Fruit fly (Drosophila melanogaster) Kc167 (cell line): ENCODE data around the gene Mer.

ENCODE experiments used
- Myc ChIP-seq: fragments of >200 bp; optimal IDR thresholded peaks from 2 replicates; lab custom pipeline; 2017; ENCODE audit warnings: missing external identifiers
- Sin3A ChIP-seq: fragments of >200 bp; optimal IDR thresholded peaks from 2 replicates; lab custom pipeline; 2018; ENCODE audit warnings: missing external identifiers
- h ChIP-seq: fragments of >200 bp; optimal IDR thresholded peaks from 3 replicates; lab custom pipeline; 2018; ENCODE audit warnings: missing external identifiers
- insv ChIP-seq: fragments of >200 bp; optimal IDR thresholded peaks from 3 replicates; lab custom pipeline; 2018; ENCODE audit warnings: missing external identifiers
- psq ChIP-seq: fragments of >200 bp; optimal IDR thresholded peaks from 2 replicates; lab custom pipeline; 2017; ENCODE audit warnings: missing external identifiers
- ttk ChIP-seq: sonication (Bioruptor generic); optimal IDR thresholded peaks from 2 replicates; lab custom pipeline; 2017; ENCODE audit warnings: missing external identifiers

The Mer gene

DNA sequence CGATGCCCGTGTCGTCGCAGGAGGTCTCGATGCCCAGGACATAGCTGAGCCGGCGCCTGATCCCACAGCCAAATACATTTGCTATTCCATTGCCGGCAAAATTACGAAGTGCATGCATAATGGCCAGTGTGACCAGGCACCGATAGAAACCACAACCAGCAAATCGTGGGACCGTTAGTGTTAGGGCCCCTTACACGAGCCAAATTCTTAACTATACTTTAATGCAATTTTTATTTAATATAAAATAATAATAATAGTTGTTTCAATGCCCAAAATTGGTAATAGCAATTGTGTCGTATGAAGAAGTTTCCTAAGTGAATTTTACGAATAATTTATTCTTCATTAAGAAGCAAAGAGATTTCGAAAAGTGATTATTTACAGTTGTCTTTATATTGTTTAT, 8.3 kb upstream of the Mer start, which contains the start of gene Tcs4:
Gene Tcs4, minus strand, starts transcription at position 145 of the 400 bp plus-strand sequence.
- TF ChIP-seq Myc (lab: Kevin White, UChicago): no peak
- no peak for TF ChIP-seq h
- TF ChIP-seq Sin3A: no peak
- TF ChIP-seq ttk (lab: Kevin White, UChicago): no peak
- no peak for TF ChIP-seq insv (lab: Kevin White, UChicago)
- no peak for TF ChIP-seq psq (lab: Kevin White, UChicago)

DNA sequence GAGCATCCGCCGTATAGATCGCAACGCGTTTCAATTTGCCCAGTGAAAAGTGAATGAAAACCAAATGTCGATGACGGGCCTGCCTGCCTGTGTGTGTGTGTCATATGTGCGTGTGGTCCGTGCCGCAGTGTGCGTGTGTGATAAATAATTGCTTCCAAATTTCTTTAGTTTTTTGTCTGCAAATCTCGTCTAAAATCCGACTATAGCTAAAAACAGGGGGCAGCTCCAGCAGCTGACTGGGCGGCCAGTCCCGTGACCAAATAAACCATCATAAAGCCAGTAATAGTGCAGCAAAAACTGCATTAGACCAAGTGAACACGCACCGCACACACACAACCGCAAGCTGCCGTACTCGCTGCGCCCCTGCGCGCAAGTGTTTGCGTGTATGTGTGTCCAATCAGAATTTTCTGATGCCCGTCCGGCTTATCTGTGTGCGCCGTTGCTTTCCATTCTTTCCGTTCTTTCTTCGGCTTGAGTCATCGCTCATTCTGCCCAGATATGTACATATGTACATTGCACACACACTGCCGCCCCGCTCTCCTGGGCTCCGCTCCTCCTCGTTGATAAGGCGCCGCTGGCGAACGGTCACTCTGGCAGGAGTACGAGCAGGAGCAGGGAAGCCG, 4.1 kb upstream of the Mer start:
- no peak for TF ChIP-seq Sin3A
- no peak for TF ChIP-seq Myc (lab: Kevin White, UChicago)
- no peak for TF ChIP-seq ttk (lab: Kevin White, UChicago)
- no peak for TF ChIP-seq insv (lab: Kevin White, UChicago)

DNA sequence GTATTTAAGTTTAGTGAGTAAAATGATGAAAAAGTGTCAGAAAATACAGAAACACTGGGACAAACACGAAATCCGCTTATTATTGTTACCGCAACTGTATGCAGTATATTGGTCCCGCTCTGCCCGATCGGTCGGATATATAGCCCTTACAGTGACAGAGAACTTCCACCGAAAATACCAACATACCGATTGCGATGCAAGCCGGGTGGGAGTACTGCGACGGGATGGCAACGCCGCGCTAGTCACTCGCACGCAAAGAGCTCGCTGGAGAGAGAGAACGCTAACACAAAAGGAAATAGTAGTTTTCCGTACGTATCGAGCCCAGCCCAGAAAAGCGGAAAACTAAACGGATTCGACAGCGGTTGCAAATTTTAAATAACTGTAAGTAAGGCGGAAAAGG, 3.5 kb upstream of the Mer start, which contains the start of gene Cdc42:
Gene Cdc42, plus strand, starts transcription at position 247 of the 400 bp plus-strand sequence.
- TF ChIP-seq Sin3A (no peak), insv (lab: Kevin White, UChicago) (no peak), psq (lab: Kevin White, UChicago) (no peak), Myc (lab: Kevin White, UChicago) (no peak)

DNA sequence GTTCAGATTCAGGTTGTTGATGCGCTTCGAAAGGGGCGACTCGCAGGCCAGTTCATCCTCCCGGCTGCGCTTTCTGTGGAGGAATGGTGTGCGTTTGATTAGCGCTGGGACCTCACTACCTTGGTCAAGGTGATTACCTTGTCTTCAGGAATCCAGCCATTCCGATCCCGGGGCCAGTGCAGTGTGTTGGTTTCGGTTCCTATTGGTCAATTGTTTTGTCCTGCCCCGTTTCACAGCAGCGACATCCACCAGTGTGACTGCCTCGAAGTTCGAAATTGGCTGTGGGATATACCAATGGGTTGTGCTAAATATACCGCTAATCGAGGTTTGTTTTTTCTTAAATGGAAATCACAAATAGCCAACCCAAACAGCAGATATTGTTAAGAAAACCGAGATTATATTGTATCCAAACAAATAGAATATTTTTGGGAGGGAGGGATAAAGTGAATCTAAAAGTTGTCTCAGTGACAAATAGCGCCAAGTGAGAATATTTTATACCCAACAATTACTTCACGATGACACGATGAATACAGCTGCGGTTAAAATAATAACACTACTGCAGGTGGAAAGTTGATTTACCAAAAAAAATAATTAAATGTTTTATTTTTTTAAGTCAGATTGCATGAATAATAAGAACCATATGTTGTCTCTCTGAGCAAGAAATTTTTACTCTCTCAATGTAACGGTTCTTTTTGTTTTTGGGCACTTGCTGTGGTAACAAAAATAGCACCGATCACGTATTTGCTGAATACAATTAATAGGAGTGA, 1.7 kb upstream of the Mer start, which contains the start of gene CG14229:
Gene CG14229, minus strand, starts transcription at position 459 of the 767 bp plus-strand sequence.
- TF ChIP-seq insv (lab: Kevin White, UChicago) (no peak), psq (lab: Kevin White, UChicago) (no peak), h (no peak), Sin3A (no peak), ttk (lab: Kevin White, UChicago) (no peak), Myc (lab: Kevin White, UChicago) (no peak)

DNA sequence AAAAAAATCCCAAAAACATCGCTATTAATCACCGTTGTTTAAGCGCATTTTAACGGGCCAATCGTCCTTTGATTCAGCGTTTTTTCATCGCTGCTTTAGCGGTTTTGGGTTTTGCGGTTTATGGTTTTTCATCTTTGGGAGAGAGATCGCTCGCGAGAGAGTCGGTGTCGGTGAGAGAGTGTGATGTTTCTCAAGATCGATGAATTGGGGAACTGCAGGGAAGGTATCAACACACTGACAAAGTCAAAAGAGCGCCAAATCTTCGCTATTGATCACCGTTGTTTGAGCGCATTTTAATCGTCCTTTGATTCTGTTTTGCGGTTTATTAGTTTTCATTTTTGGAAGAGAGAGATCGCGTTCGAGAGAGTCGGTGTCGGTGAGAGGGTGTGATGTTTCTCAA, 3.2 kb downstream of the Mer start:
- TF ChIP-seq psq (lab: Kevin White, UChicago) (no peak), insv (lab: Kevin White, UChicago) (no peak), ttk (lab: Kevin White, UChicago) (no peak), Myc (lab: Kevin White, UChicago) (no peak), Sin3A (no peak), h (no peak)

DNA sequence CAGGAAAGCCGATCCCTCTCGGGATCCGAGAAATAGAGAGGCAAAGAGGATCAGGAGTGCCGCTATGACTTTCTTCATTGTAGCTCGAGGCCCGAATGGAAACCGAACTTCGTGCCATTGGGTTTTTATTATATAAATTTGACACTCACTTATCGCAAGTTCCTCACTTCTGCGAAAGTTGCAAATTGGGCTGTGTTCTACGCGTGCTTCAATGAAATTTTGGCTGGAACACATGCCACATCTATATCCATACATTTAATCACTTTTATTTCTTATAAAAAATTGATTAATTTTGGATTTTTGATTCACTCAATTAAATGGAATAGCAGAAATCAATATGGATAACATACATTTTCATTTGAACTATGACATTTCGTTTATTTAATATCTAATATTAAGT, 4.5 kb downstream of the Mer start, which contains the start of gene CG14227:
Gene CG14227, minus strand, starts transcription at position 101 of the 400 bp plus-strand sequence.
- TF ChIP-seq insv (lab: Kevin White, UChicago) (no peak), psq (lab: Kevin White, UChicago) (no peak), Sin3A (no peak), Myc (lab: Kevin White, UChicago) (no peak)

DNA sequence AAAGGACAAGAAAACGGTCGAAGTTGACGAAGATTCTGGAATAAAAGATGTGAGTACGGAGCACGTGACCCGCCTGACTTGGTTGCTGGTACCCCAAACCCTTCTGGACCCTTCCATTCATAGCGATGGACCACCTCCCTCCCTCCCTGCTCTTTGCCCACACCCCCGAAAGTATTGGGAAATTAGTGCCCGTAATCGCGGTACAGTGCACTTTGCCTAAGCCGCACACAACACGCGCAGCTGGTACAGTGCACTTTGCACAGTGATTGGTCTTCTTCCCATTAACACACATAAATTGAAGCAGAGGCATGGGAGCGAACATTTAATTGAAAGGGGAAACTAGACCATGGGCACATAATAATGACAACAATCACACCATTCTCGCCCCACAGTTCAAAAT, 9.3 kb downstream of the Mer start:
- no peak for TF ChIP-seq Sin3A
- TF ChIP-seq ttk (lab: Kevin White, UChicago): no peak
- TF ChIP-seq insv (lab: Kevin White, UChicago): no peak
- no peak for TF ChIP-seq Myc (lab: Kevin White, UChicago)
- no peak for TF ChIP-seq h
- TF ChIP-seq psq (lab: Kevin White, UChicago): no peak

DNA sequence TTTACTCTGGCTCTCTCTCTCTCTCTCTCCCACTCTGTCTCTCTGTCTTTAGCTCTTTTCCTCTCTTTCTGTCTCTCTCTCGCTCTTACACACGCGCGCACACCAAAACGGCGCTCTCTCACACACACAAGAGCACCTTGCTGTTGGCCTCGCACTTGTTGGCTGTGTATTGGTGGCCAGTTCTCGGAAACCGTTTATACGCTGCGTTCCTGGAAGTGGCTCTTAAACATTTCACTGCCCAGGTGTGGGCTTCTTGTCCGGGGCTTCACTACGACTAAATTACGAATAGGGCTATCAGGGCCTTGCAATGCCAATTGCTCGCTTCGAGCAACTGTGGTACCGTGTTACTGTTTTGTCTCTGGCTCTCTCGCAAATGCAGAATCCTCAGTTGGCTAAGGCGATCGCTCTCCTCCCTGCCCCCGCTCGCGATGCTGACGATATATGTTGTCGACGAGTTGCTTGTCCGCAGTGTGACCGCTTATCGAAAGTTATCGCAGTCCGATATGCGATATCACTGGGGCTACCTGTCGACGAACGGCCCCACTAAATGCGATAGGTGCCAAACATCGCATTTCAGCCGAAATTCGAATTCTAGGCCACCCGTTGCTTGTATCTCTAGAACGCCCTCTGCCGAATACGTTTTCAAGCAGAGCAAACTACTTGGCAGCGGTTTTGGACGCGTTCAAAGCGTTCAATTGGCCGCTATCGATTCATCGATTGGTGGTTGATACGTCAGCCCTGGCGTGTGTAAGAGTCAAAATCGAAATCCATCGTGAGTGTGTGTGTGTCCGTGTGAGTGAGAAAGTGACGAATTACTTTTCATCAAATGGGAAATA, 10.0 kb downstream of the Mer start, which contains the start of the genes dome and Ubqn:
Gene dome, minus strand, starts transcription at position 479 of the 836 bp plus-strand sequence.
Gene Ubqn, plus strand, starts transcription at position 769 of the 836 bp plus-strand sequence.
- TF ChIP-seq Myc (lab: Kevin White, UChicago): no peak
- TF ChIP-seq h: no peak
- TF ChIP-seq ttk (lab: Kevin White, UChicago): no peak
- TF ChIP-seq insv (lab: Kevin White, UChicago): no peak
- no peak for TF ChIP-seq Sin3A
- no peak for TF ChIP-seq psq (lab: Kevin White, UChicago)

DNA sequence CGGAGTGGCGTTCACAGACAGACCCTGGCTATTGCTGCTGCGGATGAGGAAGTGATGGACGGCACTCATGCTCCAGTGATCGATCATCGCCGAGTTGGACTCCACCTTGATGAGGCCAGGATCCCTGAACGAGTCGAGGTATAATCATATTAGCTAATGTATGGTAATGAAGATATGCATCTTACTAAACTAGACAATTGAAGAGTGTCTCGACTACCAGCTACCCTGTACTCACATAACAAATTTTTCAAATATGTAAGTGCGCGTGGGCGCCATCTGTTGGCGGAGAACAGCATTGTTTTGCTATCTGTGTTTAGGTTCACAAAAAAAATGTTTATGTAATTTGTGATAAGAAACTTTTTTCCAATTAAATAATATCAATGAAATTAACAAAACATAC, 14.1 kb downstream of the Mer start:
- TF ChIP-seq psq (lab: Kevin White, UChicago): no peak
- no peak for TF ChIP-seq Myc (lab: Kevin White, UChicago)
- no peak for TF ChIP-seq ttk (lab: Kevin White, UChicago)
- no peak for TF ChIP-seq Sin3A
- TF ChIP-seq h: no peak
- no peak for TF ChIP-seq insv (lab: Kevin White, UChicago)

DNA sequence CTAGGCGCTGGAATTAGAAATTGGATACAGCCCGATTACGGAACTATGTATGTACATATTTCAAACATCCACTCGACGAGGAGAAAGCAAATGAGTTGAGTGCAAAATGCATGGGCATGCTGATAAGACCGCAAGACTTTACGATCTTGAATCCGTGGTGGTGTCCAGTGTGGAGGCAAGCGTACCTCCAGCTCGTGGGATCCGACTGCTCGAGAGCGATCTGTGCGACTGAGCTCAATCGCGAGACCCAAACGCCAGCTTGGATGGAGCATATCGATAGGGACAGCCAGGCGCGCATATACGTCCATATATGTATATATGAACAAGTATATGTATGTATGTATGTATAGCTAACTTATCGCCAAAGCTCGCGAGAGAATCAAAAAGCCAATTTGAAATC, 17.6 kb downstream of the Mer start, which contains the start of gene et:
Gene et, minus strand, starts transcription at position 230 of the 400 bp plus-strand sequence.
- TF ChIP-seq insv (lab: Kevin White, UChicago) (no peak), psq (lab: Kevin White, UChicago) (no peak), Myc (lab: Kevin White, UChicago) (no peak)

DNA sequence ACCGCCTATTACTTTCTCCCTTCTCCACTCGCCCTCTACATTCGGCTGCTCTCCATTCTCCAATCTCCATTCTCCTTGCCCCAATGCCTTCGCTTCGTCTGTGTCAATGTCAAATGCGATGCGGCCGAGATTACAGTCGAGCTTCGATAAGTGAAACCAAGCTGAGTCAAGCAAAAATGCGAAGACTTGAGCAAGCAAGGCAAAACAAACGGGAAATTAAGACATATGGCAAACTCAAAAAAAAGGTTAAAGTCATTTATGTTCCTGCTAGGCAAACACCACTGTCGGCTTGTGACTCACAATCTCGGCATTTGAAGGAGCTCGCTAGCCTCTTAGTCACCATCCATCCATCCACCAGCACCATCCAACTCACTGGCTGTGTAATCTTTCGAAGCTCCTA, 24.9 kb downstream of the Mer start:
- TF ChIP-seq psq (lab: Kevin White, UChicago) (no peak), ttk (lab: Kevin White, UChicago) (no peak), h (no peak), Sin3A (no peak)
